Worm (Caenorhabditis elegans): ENCODE data around the gene marg-1.

Gene marg-1

DNA sequence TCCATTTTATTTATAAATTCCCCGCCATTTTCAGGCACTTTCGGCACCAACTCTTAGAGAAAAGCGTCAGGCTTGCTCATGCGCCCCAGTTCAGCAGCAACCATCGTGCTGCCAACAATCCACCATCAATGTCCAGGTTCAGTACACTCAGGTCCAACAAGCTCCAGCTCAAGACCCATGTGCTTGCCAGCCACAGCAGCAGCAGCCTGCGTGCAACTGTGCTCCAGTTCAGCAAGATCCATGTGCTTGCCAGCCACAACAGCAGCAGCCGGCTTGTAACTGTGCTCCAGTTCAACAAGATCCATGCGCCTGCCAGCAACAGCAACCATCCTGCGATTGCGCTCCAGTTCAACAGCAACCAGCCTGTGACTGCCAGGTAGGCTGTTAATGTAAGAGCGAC lies 17.3 kb upstream of the marg-1 start:
- TF ChIP-seq ztf-16 (tag; optimal IDR thresholded peaks at IDR 0.05), result no peak
- no peak for TF ChIP-seq dmd-4 (tag; optimal IDR thresholded peaks at IDR 0.05; ENCODE audit: borderline replicate concordance)
- TF ChIP-seq ceh-30 (tag; optimal IDR thresholded peaks at IDR 0.05), result no peak

ce11 chrX:3797882-3798281 lies 16.9 kb upstream of the marg-1 start, which contains the start of gene abu-10:
Gene abu-10 (plus strand): TSS chrX:3798182.
- TF ChIP-seq nfya-1 (tag; optimal IDR thresholded peaks at IDR 0.05) (no peak), rnt-1 (tag; optimal IDR thresholded peaks at IDR 0.05) (no peak), ceh-6 (GFP tag; optimal IDR thresholded peaks at IDR 0.05) (no peak), lim-6 (tag; optimal IDR thresholded peaks at IDR 0.05) (no peak), K09A11.1 (tag; optimal IDR thresholded peaks at IDR 0.05; ENCODE audit: insufficient read depth) (no peak), C08G9.2 (tag; optimal IDR thresholded peaks at IDR 0.05) (no peak), lin-11 (tag; optimal IDR thresholded peaks at IDR 0.05) (no peak), ttx-3 (tag; optimal IDR thresholded peaks at IDR 0.05) (no peak), ceh-18 (tag; optimal IDR thresholded peaks at IDR 0.05) (no peak), ceh-34 (tag; optimal IDR thresholded peaks at IDR 0.05) (no peak), ets-4 (tag; optimal IDR thresholded peaks at IDR 0.05) (no peak), dmd-4 (tag; optimal IDR thresholded peaks at IDR 0.05; ENCODE audit: borderline replicate concordance) (no peak), pat-9 (tag; optimal IDR thresholded peaks at IDR 0.05) (no peak), sox-2 (GFP tag; IDR thresholded peaks at IDR 0.05) (no peak)

ce11 chrX:3795642-3796041 lies 14.7 kb upstream of the marg-1 start, which contains the start of gene F35A5.5:
Gene F35A5.5 (minus strand): TSS chrX:3795742.
- TF ChIP-seq che-1 (tag; optimal IDR thresholded peaks at IDR 0.05) (no peak), dmd-4 (tag; optimal IDR thresholded peaks at IDR 0.05; ENCODE audit: borderline replicate concordance) (no peak), tbx-2 (tag; optimal IDR thresholded peaks at IDR 0.05) (no peak), ets-4 (tag; optimal IDR thresholded peaks at IDR 0.05) (no peak), unc-3 (GFP tag; conservative IDR thresholded peaks at IDR 0.05) (no peak), unc-3 (tag; optimal IDR thresholded peaks at IDR 0.05) (no peak), C08G9.2 (tag; optimal IDR thresholded peaks at IDR 0.05) (no peak), pat-9 (tag; optimal IDR thresholded peaks at IDR 0.05) (no peak), eyg-1 (tag; optimal IDR thresholded peaks at IDR 0.05) (no peak), npax-4 (tag; optimal IDR thresholded peaks at IDR 0.05) (no peak), pqm-1 (tag; optimal IDR thresholded peaks at IDR 0.05) (no peak), hlh-15 (tag; optimal IDR thresholded peaks at IDR 0.05) (no peak), rnt-1 (tag; optimal IDR thresholded peaks at IDR 0.05) (no peak), nfya-1 (tag; optimal IDR thresholded peaks at IDR 0.05) (no peak), zip-5 (tag; optimal IDR thresholded peaks at IDR 0.05) (no peak), fkh-6 (tag; optimal IDR thresholded peaks at IDR 0.05) (no peak), C38D4.7 (GFP tag; optimal IDR thresholded peaks at IDR 0.05) (no peak), ceh-34 (tag; optimal IDR thresholded peaks at IDR 0.05) (no peak), sdc-2 (tag; optimal IDR thresholded peaks at IDR 0.05) (no peak), odd-2 (tag; optimal IDR thresholded peaks at IDR 0.05) (no peak), fkh-10 (GFP tag; optimal IDR thresholded peaks at IDR 0.05) (no peak)

- TF ChIP-seq ceh-45 (GFP tag; IDR thresholded peaks at IDR 0.05) (no peak), nhr-232 (tag; optimal IDR thresholded peaks at IDR 0.05) (no peak), K02D7.2 (tag; optimal IDR thresholded peaks at IDR 0.05) (no peak), pha-2 (tag; optimal IDR thresholded peaks at IDR 0.05) (no peak), ref-2 (tag; optimal IDR thresholded peaks at IDR 0.05) (no peak), npax-4 (tag; optimal IDR thresholded peaks at IDR 0.05) (no peak), dve-1 (tag; optimal IDR thresholded peaks at IDR 0.05) (no peak), hlh-15 (tag; optimal IDR thresholded peaks at IDR 0.05) (no peak), ceh-31 (tag; optimal IDR thresholded peaks at IDR 0.05) (no peak), pha-4 (tag; optimal IDR thresholded peaks at IDR 0.05) (no peak), C38D4.7 (GFP tag; optimal IDR thresholded peaks at IDR 0.05) (no peak)
Observed at ce11 chrX:3794161-3794560, 13.2 kb upstream of the marg-1 start.

Measured in whole organism, late embryonic.